Fruit fly (Drosophila melanogaster) whole organism, prepupa: ENCODE results near the gene Gs2.

Experiments used
- CG10631 ChIP-seq: fragments of 200-800 bp; sonication (Bioruptor generic); optimal IDR thresholded peaks from 2 replicates; lab custom pipeline; 2016; ENCODE audit warnings: missing biosample characterization, missing genetic modification characterization
- CG11294 ChIP-seq: fragments of 200-800 bp; sonication (Bioruptor generic); IDR thresholded peaks from 2 replicates; pipeline ENCODE4 v1.3.6; 2022; ENCODE audit warnings: missing biosample characterization, missing genetic modification characterization
- CG11762 ChIP-seq: fragments of 200-800 bp; sonication (Bioruptor generic); optimal IDR thresholded peaks from 3 replicates; lab custom pipeline; 2016; ENCODE audit warnings: missing biosample characterization, missing genetic modification characterization; ENCODE audit not compliant: insufficient read depth
- CG11902 ChIP-seq: fragments of 200-800 bp; sonication (Bioruptor generic); optimal IDR thresholded peaks from 3 replicates; lab custom pipeline; 2016; ENCODE audit warnings: missing biosample characterization, missing genetic modification characterization
- CG15336 ChIP-seq: fragments of 200-800 bp; sonication (Bioruptor generic); IDR thresholded peaks from 2 replicates; pipeline ENCODE4 v1.3.6; 2022; ENCODE audit warnings: missing biosample characterization, missing genetic modification characterization
- CG1621 ChIP-seq: fragments of 200-800 bp; sonication (Bioruptor generic); optimal IDR thresholded peaks from 3 replicates; lab custom pipeline; 2018; ENCODE audit warnings: missing biosample characterization, mild to moderate bottlenecking, missing genetic modification characterization
- CG16779 ChIP-seq: fragments of 200-800 bp; sonication (Bioruptor generic); optimal IDR thresholded peaks from 3 replicates; lab custom pipeline; 2017; ENCODE audit warnings: missing biosample characterization, mild to moderate bottlenecking, missing genetic modification characterization
- CG31627 ChIP-seq: fragments of 200-800 bp; sonication (Bioruptor generic); optimal IDR thresholded peaks from 3 replicates; lab custom pipeline; 2016; ENCODE audit warnings: missing biosample characterization, missing genetic modification characterization
- CG32006 ChIP-seq: fragments of 200-800 bp; sonication (Bioruptor generic); optimal IDR thresholded peaks from 3 replicates; lab custom pipeline; 2017; ENCODE audit warnings: missing biosample characterization, mild to moderate bottlenecking, missing genetic modification characterization
- CG3919 ChIP-seq: fragments of 200-800 bp; sonication (Bioruptor generic); optimal IDR thresholded peaks from 3 replicates; lab custom pipeline; 2016; ENCODE audit warnings: missing biosample characterization, missing genetic modification characterization
- CG4318 ChIP-seq: fragments of 200-800 bp; sonication (Bioruptor generic); optimal IDR thresholded peaks from 3 replicates; lab custom pipeline; 2017; ENCODE audit warnings: missing biosample characterization, mild to moderate bottlenecking, missing genetic modification characterization
- CG6163 ChIP-seq: fragments of 200-800 bp; sonication (Bioruptor generic); IDR thresholded peaks from 3 replicates; pipeline ENCODE4 v1.3.6; 2022; ENCODE audit warnings: missing biosample characterization, missing genetic modification characterization
- CG6276 ChIP-seq: fragments of 200-800 bp; sonication (Bioruptor generic); optimal IDR thresholded peaks from 2 replicates; lab custom pipeline; 2017; ENCODE audit warnings: missing biosample characterization, mild to moderate bottlenecking, missing genetic modification characterization
- CG6792 ChIP-seq: fragments of 200-800 bp; sonication (Bioruptor generic); optimal IDR thresholded peaks from 3 replicates; lab custom pipeline; 2016; ENCODE audit warnings: missing biosample characterization, missing genetic modification characterization
- CG6808 ChIP-seq: fragments of 200-800 bp; sonication (Bioruptor generic); optimal IDR thresholded peaks from 3 replicates; lab custom pipeline; 2017; ENCODE audit warnings: missing biosample characterization, missing genetic modification characterization, mild to moderate bottlenecking, moderate library complexity, missing genetic modification reagents
- CG6854 ChIP-seq: fragments of 200-800 bp; sonication (Bioruptor generic); optimal IDR thresholded peaks from 2 replicates; lab custom pipeline; 2017; ENCODE audit warnings: missing biosample characterization, mild to moderate bottlenecking, missing genetic modification characterization
- CG7368 ChIP-seq: fragments of 200-800 bp; sonication (Bioruptor generic); optimal IDR thresholded peaks from 3 replicates; lab custom pipeline; 2016; ENCODE audit warnings: missing biosample characterization, missing genetic modification characterization
- CG8119 ChIP-seq: fragments of 200-800 bp; sonication (Bioruptor generic); IDR thresholded peaks from 3 replicates; pipeline ENCODE4 v1.3.6; 2022; ENCODE audit warnings: missing biosample characterization, missing genetic modification characterization
- CG8319 ChIP-seq: fragments of 200-800 bp; sonication (Bioruptor generic); optimal IDR thresholded peaks from 3 replicates; lab custom pipeline; 2016; ENCODE audit warnings: missing biosample characterization, missing genetic modification characterization
- CG8632 ChIP-seq: fragments of 200-800 bp; sonication (Bioruptor generic); optimal IDR thresholded peaks from 3 replicates; lab custom pipeline; 2016; ENCODE audit warnings: missing biosample characterization, missing genetic modification characterization
- Eip75B ChIP-seq: fragments of 200-800 bp; sonication (Bioruptor generic); optimal IDR thresholded peaks from 3 replicates; lab custom pipeline; 2016; ENCODE audit warnings: missing biosample characterization, missing genetic modification characterization
- Eip78C ChIP-seq: fragments of 200-800 bp; sonication (Bioruptor generic); peaks from one replicate; lab custom pipeline; 2016; ENCODE audit warnings: missing biosample characterization, missing genetic modification characterization
- Eip93F ChIP-seq: fragments of 200-800 bp; sonication (Bioruptor generic); optimal IDR thresholded peaks from 2 replicates; lab custom pipeline; 2016; ENCODE audit warnings: missing biosample characterization, mild to moderate bottlenecking, missing genetic modification characterization
- Ets96B ChIP-seq: fragments of 200-800 bp; optimal IDR thresholded peaks from 2 replicates; lab custom pipeline; 2019; ENCODE audit warnings: missing biosample characterization, mild to moderate bottlenecking, missing genetic modification characterization, moderate library complexity
- Gug ChIP-seq: fragments of 200-800 bp; sonication (Bioruptor generic); IDR thresholded peaks from 2 replicates; pipeline ENCODE4 v1.3.6; 2022; ENCODE audit warnings: missing biosample characterization, missing genetic modification characterization
- Hr38 ChIP-seq: sonication (Bioruptor generic); optimal IDR thresholded peaks from 2 replicates; lab custom pipeline; 2016; ENCODE audit warnings: missing biosample characterization, missing genetic modification characterization
- Hr39 ChIP-seq: fragments of 200-800 bp; sonication (Bioruptor generic); optimal IDR thresholded peaks from 2 replicates; lab custom pipeline; 2016; ENCODE audit warnings: missing biosample characterization, missing genetic modification characterization
- Hr4 ChIP-seq: fragments of 200-800 bp; sonication (Bioruptor generic); optimal IDR thresholded peaks from 3 replicates; lab custom pipeline; 2016; ENCODE audit warnings: missing biosample characterization, missing genetic modification characterization
- Lpt ChIP-seq: fragments of 200-800 bp; sonication (Bioruptor generic); optimal IDR thresholded peaks from 3 replicates; lab custom pipeline; 2016; ENCODE audit warnings: missing biosample characterization, missing genetic modification characterization
- Met ChIP-seq: fragments of 200-800 bp; sonication (Bioruptor generic); optimal IDR thresholded peaks from 3 replicates; lab custom pipeline; 2016; ENCODE audit warnings: missing biosample characterization, missing genetic modification characterization
- OdsH ChIP-seq: fragments of 200-800 bp; sonication (Bioruptor generic); optimal IDR thresholded peaks from 3 replicates; lab custom pipeline; 2016; ENCODE audit warnings: missing biosample characterization, missing genetic modification characterization
- Smox ChIP-seq: fragments of 200-800 bp; sonication (Bioruptor generic); optimal IDR thresholded peaks from 3 replicates; lab custom pipeline; 2016; ENCODE audit warnings: missing biosample characterization, missing genetic modification characterization
- Sox14 ChIP-seq: fragments of 200-800 bp; sonication (Bioruptor generic); optimal IDR thresholded peaks from 3 replicates; lab custom pipeline; 2016; ENCODE audit warnings: missing biosample characterization, missing genetic modification characterization
- achi ChIP-seq: fragments of 200-800 bp; sonication (Bioruptor generic); optimal IDR thresholded peaks from 3 replicates; lab custom pipeline; 2016; ENCODE audit warnings: missing biosample characterization, missing genetic modification characterization
- acj6 ChIP-seq: fragments of 200-800 bp; sonication (Bioruptor generic); optimal IDR thresholded peaks from 3 replicates; lab custom pipeline; 2016; ENCODE audit warnings: missing biosample characterization, missing genetic modification characterization
- cyc ChIP-seq: fragments of 200-800 bp; sonication (Bioruptor generic); optimal IDR thresholded peaks from 3 replicates; lab custom pipeline; 2016; ENCODE audit warnings: missing biosample characterization, missing genetic modification characterization
- dac ChIP-seq: fragments of 200-800 bp; sonication (Bioruptor generic); optimal IDR thresholded peaks from 2 replicates; lab custom pipeline; 2017; ENCODE audit warnings: missing biosample characterization, mild to moderate bottlenecking, missing genetic modification characterization
- dsx ChIP-seq: fragments of 200-800 bp; optimal IDR thresholded peaks from 3 replicates; lab custom pipeline; 2019; ENCODE audit warnings: missing biosample characterization, mild to moderate bottlenecking, missing genetic modification characterization, moderate library complexity; ENCODE audit not compliant: poor library complexity, severe bottlenecking
- eg ChIP-seq: fragments of 200-800 bp; sonication (Bioruptor generic); IDR thresholded peaks from 3 replicates; pipeline ENCODE4 v1.3.6; 2022; ENCODE audit warnings: missing biosample characterization, missing genetic modification characterization
- esn ChIP-seq: fragments of 200-800 bp; sonication (Bioruptor generic); optimal IDR thresholded peaks from 2 replicates; lab custom pipeline; 2016; ENCODE audit warnings: missing biosample characterization, mild to moderate bottlenecking, missing genetic modification characterization, moderate library complexity
- fkh ChIP-seq: fragments of 200-800 bp; sonication (Bioruptor generic); optimal IDR thresholded peaks from 3 replicates; lab custom pipeline; 2017; ENCODE audit warnings: missing biosample characterization, mild to moderate bottlenecking, missing genetic modification characterization, moderate library complexity
- lz ChIP-seq: fragments of 200-800 bp; sonication (Bioruptor generic); optimal IDR thresholded peaks from 3 replicates; lab custom pipeline; 2016; ENCODE audit warnings: missing biosample characterization, missing genetic modification characterization
- net ChIP-seq: fragments of 200-800 bp; sonication (Bioruptor generic); optimal IDR thresholded peaks from 3 replicates; lab custom pipeline; 2016; ENCODE audit warnings: missing biosample characterization, missing genetic modification characterization
- pdm3 ChIP-seq: fragments of 200-800 bp; sonication (Bioruptor generic); optimal IDR thresholded peaks from 3 replicates; lab custom pipeline; 2016; ENCODE audit warnings: missing biosample characterization, missing genetic modification characterization
- salr ChIP-seq, 2 experiments: fragments of 200-800 bp; sonication (Bioruptor generic); optimal IDR thresholded peaks; 3 replicates each; lab custom pipeline; 2016 to 2018; ENCODE audit warnings: missing biosample characterization in 2 of 2, missing genetic modification characterization in 2 of 2, mild to moderate bottlenecking in 1 of 2
- spab ChIP-seq: fragments of 200-800 bp; sonication (Bioruptor generic); optimal IDR thresholded peaks from 2 replicates; lab custom pipeline; 2017; ENCODE audit warnings: missing biosample characterization, mild to moderate bottlenecking, missing genetic modification characterization, missing genetic modification reagents
- svp ChIP-seq: fragments of 200-800 bp; sonication (Bioruptor generic); peaks from one replicate; lab custom pipeline; 2016; ENCODE audit warnings: missing biosample characterization, missing genetic modification characterization
- topi ChIP-seq: fragments of 200-800 bp; sonication (Bioruptor generic); optimal IDR thresholded peaks from 3 replicates; lab custom pipeline; 2016; ENCODE audit warnings: missing biosample characterization, missing genetic modification characterization
- vri ChIP-seq: fragments of 200-800 bp; sonication (Bioruptor generic); optimal IDR thresholded peaks from 3 replicates; lab custom pipeline; 2016; ENCODE audit warnings: missing biosample characterization, mild to moderate bottlenecking, missing genetic modification characterization

Gene Gs2

DNA sequence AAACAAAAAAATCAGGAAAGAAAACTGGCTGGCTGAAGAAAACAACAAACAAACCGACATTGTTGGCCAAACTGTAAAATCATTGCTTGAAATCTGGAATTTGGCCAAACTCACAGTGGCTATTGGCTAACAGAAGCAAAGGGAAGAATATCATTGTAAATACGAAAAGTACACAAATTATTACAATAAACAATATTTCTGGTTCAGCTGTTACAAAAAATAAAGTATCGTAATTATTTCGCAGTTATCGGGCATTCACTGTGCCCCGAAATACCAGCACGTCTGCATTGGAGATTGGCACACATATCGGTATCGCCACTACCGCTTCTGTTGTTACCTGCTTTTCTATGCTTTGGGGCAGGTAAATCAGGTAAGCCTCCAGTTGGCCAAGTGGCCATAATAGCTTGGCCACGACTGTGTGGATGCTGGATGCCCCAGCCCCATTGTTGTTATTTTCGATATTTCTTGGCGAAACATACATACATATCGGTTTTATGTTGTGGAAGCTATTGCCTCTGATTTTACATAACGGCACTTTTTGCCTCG is 28.5 kb downstream of the Gs2 start:
- peak; percentile 71 for TF ChIP-seq Gug (GFP tag; lab: Robert Waterston, UW)
- TF ChIP-seq CG11762 (GFP tag; lab: Kevin White, UChicago), result no peak
- TF ChIP-seq CG11902 (GFP tag; lab: Kevin White, UChicago), result no peak
- TF ChIP-seq Met (GFP tag; lab: Kevin White, UChicago), result peak; percentile 28
- no peak for TF ChIP-seq CG16779 (tag; lab: Kevin White, UChicago)
- peak; percentile 23 for TF ChIP-seq CG31627 (GFP tag; lab: Kevin White, UChicago)
- no peak for TF ChIP-seq CG8319 (GFP tag; lab: Kevin White, UChicago)
- peak; percentile 6 for TF ChIP-seq Eip75B (GFP tag; lab: Kevin White, UChicago)
- peak; percentile 22 for TF ChIP-seq lz
- peak; percentile 39; the same call in 1 of the 2 replicates for TF ChIP-seq CG11294 (GFP tag; lab: Robert Waterston, UW)
- TF ChIP-seq CG32006 (GFP tag; lab: Kevin White, UChicago), result peak; percentile 59
- peak; percentile 9 for TF ChIP-seq Smox (GFP tag; lab: Kevin White, UChicago)
- peak; percentile 66 for TF ChIP-seq OdsH
- peak; percentile 6 for TF ChIP-seq CG3919 (GFP tag; lab: Kevin White, UChicago)
- peak; percentile 44 for TF ChIP-seq Hr39 (GFP tag; lab: Kevin White, UChicago)
- peak; percentile 59; the same call in 2 of the 3 replicates for TF ChIP-seq CG6163 (GFP tag; lab: Robert Waterston, UW)
- no peak for TF ChIP-seq CG8632 (GFP tag; lab: Kevin White, UChicago)
- peak; percentile 37 for TF ChIP-seq cyc (GFP tag; lab: Kevin White, UChicago)
- TF ChIP-seq net (GFP tag; lab: Kevin White, UChicago), result peak; percentile 35
- TF ChIP-seq CG10631 (GFP tag; lab: Kevin White, UChicago), result peak; percentile 8
- TF ChIP-seq Lpt, result peak; percentile 44
- TF ChIP-seq CG7368, result no peak
- TF ChIP-seq svp (GFP tag; lab: Kevin White, UChicago), result peak; percentile 67
- TF ChIP-seq CG1621 (tag; lab: Kevin White, UChicago), result no peak
- no peak for TF ChIP-seq spab
- peak; percentile 10 for TF ChIP-seq achi (GFP tag; lab: Kevin White, UChicago)
- peak; percentile 40 for TF ChIP-seq topi
- peak; percentile 52 for TF ChIP-seq dac (GFP tag; lab: Kevin White, UChicago)
- no peak for TF ChIP-seq CG6854 (GFP tag; lab: Kevin White, UChicago)
- TF ChIP-seq esn (GFP tag; lab: Kevin White, UChicago), result peak; percentile 8
- TF ChIP-seq CG15336 (GFP tag; lab: Robert Waterston, UW), result peak; percentile 72
- peak; percentile 86 for TF ChIP-seq eg (GFP tag; lab: Robert Waterston, UW)
- no peak for TF ChIP-seq CG6792 (GFP tag; lab: Kevin White, UChicago)
- TF ChIP-seq dsx (GFP tag; lab: Kevin White, UChicago), result no peak
- TF ChIP-seq Hr38 (GFP tag; lab: Kevin White, UChicago), result peak; percentile 49
- TF ChIP-seq pdm3 (GFP tag; lab: Kevin White, UChicago), result peak; percentile 60
- TF ChIP-seq fkh (GFP tag; lab: Kevin White, UChicago), result no peak
- no peak for TF ChIP-seq vri
- TF ChIP-seq Eip78C (GFP tag; lab: Kevin White, UChicago), result peak; percentile 82
- peak; percentile 65 for TF ChIP-seq CG6276 (GFP tag; lab: Kevin White, UChicago)
- peak; percentile 73; the same call in 2 of the 3 replicates for TF ChIP-seq CG8119 (GFP tag; lab: Robert Waterston, UW)
- peak; percentile 56 for TF ChIP-seq Hr4 (GFP tag; lab: Kevin White, UChicago)
- TF ChIP-seq Sox14, result no peak
- no peak for TF ChIP-seq salr (GFP tag; optimal IDR thresholded peaks at IDR 0.05; lab: Kevin White, UChicago)
- TF ChIP-seq acj6 (GFP tag; lab: Kevin White, UChicago), result peak; percentile 41
- no peak for TF ChIP-seq Eip93F
- no peak for TF ChIP-seq CG6808 (GFP tag; lab: Kevin White, UChicago)
- TF ChIP-seq CG4318 (GFP tag; lab: Kevin White, UChicago), result peak; percentile 24
- no peak for TF ChIP-seq Ets96B
- TF ChIP-seq, all 60 proteins: peak for 31
